Worm (Caenorhabditis elegans): ENCODE data around the gene twk-4.

ce11 chrII:9185915-9186314 lies 8.2 kb downstream of the twk-4 start:
- TF ChIP-seq lin-15B (tag; optimal IDR thresholded peaks at IDR 0.05): no peak
- TF ChIP-seq F49E8.2 (tag; optimal IDR thresholded peaks at IDR 0.05; ENCODE audit: borderline replicate concordance): no peak
- no peak for TF ChIP-seq ztf-7 (tag; optimal IDR thresholded peaks at IDR 0.05)
- no peak for TF ChIP-seq jun-1 (tag; optimal IDR thresholded peaks at IDR 0.05)
- TF ChIP-seq daf-19 (GFP tag; conservative IDR thresholded peaks at IDR 0.05): no peak
- TF ChIP-seq ztf-11 (tag; optimal IDR thresholded peaks at IDR 0.05): no peak
- TF ChIP-seq nhr-25 (tag; optimal IDR thresholded peaks at IDR 0.05; ENCODE audit: borderline replicate concordance, insufficient read depth): no peak
